Fruit fly (Drosophila melanogaster) whole organism, prepupa: ENCODE measurements around the gene CG42693.

Experiments used
- Blimp-1 ChIP-seq: fragments of 200-800 bp; sonication (Bioruptor generic); optimal IDR thresholded peaks from 3 replicates; lab custom pipeline; 2017; ENCODE audit warnings: missing biosample characterization, missing genetic modification characterization, mild to moderate bottlenecking, moderate library complexity, missing genetic modification reagents
- CG10631 ChIP-seq: fragments of 200-800 bp; sonication (Bioruptor generic); optimal IDR thresholded peaks from 2 replicates; lab custom pipeline; 2016; ENCODE audit warnings: missing biosample characterization, missing genetic modification characterization
- CG11294 ChIP-seq: fragments of 200-800 bp; sonication (Bioruptor generic); IDR thresholded peaks from 2 replicates; pipeline ENCODE4 v1.3.6; 2022; ENCODE audit warnings: missing biosample characterization, missing genetic modification characterization
- CG11762 ChIP-seq: fragments of 200-800 bp; sonication (Bioruptor generic); optimal IDR thresholded peaks from 3 replicates; lab custom pipeline; 2016; ENCODE audit warnings: missing biosample characterization, missing genetic modification characterization; ENCODE audit not compliant: insufficient read depth
- CG15336 ChIP-seq: fragments of 200-800 bp; sonication (Bioruptor generic); IDR thresholded peaks from 2 replicates; pipeline ENCODE4 v1.3.6; 2022; ENCODE audit warnings: missing biosample characterization, missing genetic modification characterization
- CG1621 ChIP-seq: fragments of 200-800 bp; sonication (Bioruptor generic); optimal IDR thresholded peaks from 3 replicates; lab custom pipeline; 2018; ENCODE audit warnings: missing biosample characterization, mild to moderate bottlenecking, missing genetic modification characterization
- CG16779 ChIP-seq: fragments of 200-800 bp; sonication (Bioruptor generic); optimal IDR thresholded peaks from 3 replicates; lab custom pipeline; 2017; ENCODE audit warnings: missing biosample characterization, mild to moderate bottlenecking, missing genetic modification characterization
- CG32006 ChIP-seq: fragments of 200-800 bp; sonication (Bioruptor generic); optimal IDR thresholded peaks from 3 replicates; lab custom pipeline; 2017; ENCODE audit warnings: missing biosample characterization, mild to moderate bottlenecking, missing genetic modification characterization
- CG34406 ChIP-seq: fragments of 200-800 bp; sonication (Bioruptor generic); optimal IDR thresholded peaks from 3 replicates; lab custom pipeline; 2016; ENCODE audit warnings: missing biosample characterization, missing genetic modification characterization
- CG3919 ChIP-seq: fragments of 200-800 bp; sonication (Bioruptor generic); optimal IDR thresholded peaks from 3 replicates; lab custom pipeline; 2016; ENCODE audit warnings: missing biosample characterization, missing genetic modification characterization
- CG4318 ChIP-seq: fragments of 200-800 bp; sonication (Bioruptor generic); optimal IDR thresholded peaks from 3 replicates; lab custom pipeline; 2017; ENCODE audit warnings: missing biosample characterization, mild to moderate bottlenecking, missing genetic modification characterization
- CG6163 ChIP-seq: fragments of 200-800 bp; sonication (Bioruptor generic); IDR thresholded peaks from 3 replicates; pipeline ENCODE4 v1.3.6; 2022; ENCODE audit warnings: missing biosample characterization, missing genetic modification characterization
- CG6808 ChIP-seq: fragments of 200-800 bp; sonication (Bioruptor generic); optimal IDR thresholded peaks from 3 replicates; lab custom pipeline; 2017; ENCODE audit warnings: missing biosample characterization, missing genetic modification characterization, mild to moderate bottlenecking, moderate library complexity, missing genetic modification reagents
- CG6854 ChIP-seq: fragments of 200-800 bp; sonication (Bioruptor generic); optimal IDR thresholded peaks from 2 replicates; lab custom pipeline; 2017; ENCODE audit warnings: missing biosample characterization, mild to moderate bottlenecking, missing genetic modification characterization
- CG7368 ChIP-seq: fragments of 200-800 bp; sonication (Bioruptor generic); optimal IDR thresholded peaks from 3 replicates; lab custom pipeline; 2016; ENCODE audit warnings: missing biosample characterization, missing genetic modification characterization
- CG8119 ChIP-seq: fragments of 200-800 bp; sonication (Bioruptor generic); IDR thresholded peaks from 3 replicates; pipeline ENCODE4 v1.3.6; 2022; ENCODE audit warnings: missing biosample characterization, missing genetic modification characterization
- CG9139 ChIP-seq: fragments of 200-800 bp; sonication (Bioruptor generic); optimal IDR thresholded peaks from 3 replicates; lab custom pipeline; 2017; ENCODE audit warnings: missing biosample characterization, mild to moderate bottlenecking, missing genetic modification characterization
- Eip75B ChIP-seq: fragments of 200-800 bp; sonication (Bioruptor generic); optimal IDR thresholded peaks from 3 replicates; lab custom pipeline; 2016; ENCODE audit warnings: missing biosample characterization, missing genetic modification characterization
- Eip78C ChIP-seq: fragments of 200-800 bp; sonication (Bioruptor generic); peaks from one replicate; lab custom pipeline; 2016; ENCODE audit warnings: missing biosample characterization, missing genetic modification characterization
- Ets96B ChIP-seq: fragments of 200-800 bp; optimal IDR thresholded peaks from 2 replicates; lab custom pipeline; 2019; ENCODE audit warnings: missing biosample characterization, mild to moderate bottlenecking, missing genetic modification characterization, moderate library complexity
- Gug ChIP-seq: fragments of 200-800 bp; sonication (Bioruptor generic); IDR thresholded peaks from 2 replicates; pipeline ENCODE4 v1.3.6; 2022; ENCODE audit warnings: missing biosample characterization, missing genetic modification characterization
- Hr38 ChIP-seq: sonication (Bioruptor generic); optimal IDR thresholded peaks from 2 replicates; lab custom pipeline; 2016; ENCODE audit warnings: missing biosample characterization, missing genetic modification characterization
- Hr39 ChIP-seq: fragments of 200-800 bp; sonication (Bioruptor generic); optimal IDR thresholded peaks from 2 replicates; lab custom pipeline; 2016; ENCODE audit warnings: missing biosample characterization, missing genetic modification characterization
- Hr4 ChIP-seq: fragments of 200-800 bp; sonication (Bioruptor generic); optimal IDR thresholded peaks from 3 replicates; lab custom pipeline; 2016; ENCODE audit warnings: missing biosample characterization, missing genetic modification characterization
- Met ChIP-seq: fragments of 200-800 bp; sonication (Bioruptor generic); optimal IDR thresholded peaks from 3 replicates; lab custom pipeline; 2016; ENCODE audit warnings: missing biosample characterization, missing genetic modification characterization
- Smox ChIP-seq: fragments of 200-800 bp; sonication (Bioruptor generic); optimal IDR thresholded peaks from 3 replicates; lab custom pipeline; 2016; ENCODE audit warnings: missing biosample characterization, missing genetic modification characterization
- Sox102F ChIP-seq: fragments of 200-800 bp; sonication (Bioruptor generic); optimal IDR thresholded peaks from 2 replicates; lab custom pipeline; 2016; ENCODE audit warnings: missing biosample characterization, mild to moderate bottlenecking, missing genetic modification characterization
- Sox15 ChIP-seq: fragments of 200-800 bp; sonication (Bioruptor generic); optimal IDR thresholded peaks from 3 replicates; lab custom pipeline; 2016; ENCODE audit warnings: missing biosample characterization, missing genetic modification characterization
- achi ChIP-seq: fragments of 200-800 bp; sonication (Bioruptor generic); optimal IDR thresholded peaks from 3 replicates; lab custom pipeline; 2016; ENCODE audit warnings: missing biosample characterization, missing genetic modification characterization
- acj6 ChIP-seq: fragments of 200-800 bp; sonication (Bioruptor generic); optimal IDR thresholded peaks from 3 replicates; lab custom pipeline; 2016; ENCODE audit warnings: missing biosample characterization, missing genetic modification characterization
- cyc ChIP-seq: fragments of 200-800 bp; sonication (Bioruptor generic); optimal IDR thresholded peaks from 3 replicates; lab custom pipeline; 2016; ENCODE audit warnings: missing biosample characterization, missing genetic modification characterization
- dac ChIP-seq: fragments of 200-800 bp; sonication (Bioruptor generic); optimal IDR thresholded peaks from 2 replicates; lab custom pipeline; 2017; ENCODE audit warnings: missing biosample characterization, mild to moderate bottlenecking, missing genetic modification characterization
- dsx ChIP-seq: fragments of 200-800 bp; optimal IDR thresholded peaks from 3 replicates; lab custom pipeline; 2019; ENCODE audit warnings: missing biosample characterization, mild to moderate bottlenecking, missing genetic modification characterization, moderate library complexity; ENCODE audit not compliant: poor library complexity, severe bottlenecking
- eg ChIP-seq: fragments of 200-800 bp; sonication (Bioruptor generic); IDR thresholded peaks from 3 replicates; pipeline ENCODE4 v1.3.6; 2022; ENCODE audit warnings: missing biosample characterization, missing genetic modification characterization
- esn ChIP-seq: fragments of 200-800 bp; sonication (Bioruptor generic); optimal IDR thresholded peaks from 2 replicates; lab custom pipeline; 2016; ENCODE audit warnings: missing biosample characterization, mild to moderate bottlenecking, missing genetic modification characterization, moderate library complexity
- fd59A ChIP-seq: fragments of 200-800 bp; sonication (Bioruptor generic); optimal IDR thresholded peaks from 2 replicates; lab custom pipeline; 2017; ENCODE audit warnings: missing biosample characterization, mild to moderate bottlenecking, missing genetic modification characterization, missing genetic modification reagents
- fkh ChIP-seq: fragments of 200-800 bp; sonication (Bioruptor generic); optimal IDR thresholded peaks from 3 replicates; lab custom pipeline; 2017; ENCODE audit warnings: missing biosample characterization, mild to moderate bottlenecking, missing genetic modification characterization, moderate library complexity
- lz ChIP-seq: fragments of 200-800 bp; sonication (Bioruptor generic); optimal IDR thresholded peaks from 3 replicates; lab custom pipeline; 2016; ENCODE audit warnings: missing biosample characterization, missing genetic modification characterization
- net ChIP-seq: fragments of 200-800 bp; sonication (Bioruptor generic); optimal IDR thresholded peaks from 3 replicates; lab custom pipeline; 2016; ENCODE audit warnings: missing biosample characterization, missing genetic modification characterization
- salr ChIP-seq, 2 experiments: fragments of 200-800 bp; sonication (Bioruptor generic); optimal IDR thresholded peaks; 3 replicates each; lab custom pipeline; 2016 to 2018; ENCODE audit warnings: missing biosample characterization in 2 of 2, missing genetic modification characterization in 2 of 2, mild to moderate bottlenecking in 1 of 2
- svp ChIP-seq: fragments of 200-800 bp; sonication (Bioruptor generic); peaks from one replicate; lab custom pipeline; 2016; ENCODE audit warnings: missing biosample characterization, missing genetic modification characterization
- topi ChIP-seq: fragments of 200-800 bp; sonication (Bioruptor generic); optimal IDR thresholded peaks from 3 replicates; lab custom pipeline; 2016; ENCODE audit warnings: missing biosample characterization, missing genetic modification characterization
- vri ChIP-seq: fragments of 200-800 bp; sonication (Bioruptor generic); optimal IDR thresholded peaks from 3 replicates; lab custom pipeline; 2016; ENCODE audit warnings: missing biosample characterization, mild to moderate bottlenecking, missing genetic modification characterization

The CG42693 gene

DNA sequence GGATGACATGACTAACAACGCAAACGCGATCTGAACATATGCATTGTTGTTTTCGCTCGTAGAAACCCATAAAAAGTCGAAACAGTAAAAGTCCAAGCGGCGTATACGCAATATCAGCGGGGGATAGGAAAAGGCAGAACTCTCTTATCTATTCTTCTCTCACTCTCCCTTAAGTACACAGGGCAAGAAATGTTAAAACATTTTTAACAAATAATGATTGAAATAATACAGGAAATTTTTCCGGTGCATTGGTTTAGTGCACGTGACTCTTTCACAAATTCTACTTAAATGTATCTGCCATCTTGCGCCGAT, 7.5 kb upstream of the CG42693 start (continued):
- TF ChIP-seq CG6808 (no peak), CG9139 (GFP tag; lab: Kevin White, UChicago) (no peak), CG4318 (GFP tag; lab: Kevin White, UChicago) (no peak), CG6854 (GFP tag; lab: Kevin White, UChicago) (no peak), Hr38 (GFP tag; lab: Kevin White, UChicago) (no peak), CG3919 (GFP tag; lab: Kevin White, UChicago) (no peak), CG7368 (GFP tag; lab: Kevin White, UChicago) (no peak), CG11762 (no peak), eg (GFP tag; lab: Robert Waterston, UW) (0 out of 3 replicates have a peak, but pooled peaks have one; percentile 27), acj6 (GFP tag; lab: Kevin White, UChicago) (no peak), vri (GFP tag; lab: Kevin White, UChicago) (no peak), svp (GFP tag; lab: Kevin White, UChicago) (peak; percentile 77), dac (GFP tag; lab: Kevin White, UChicago) (no peak), CG32006 (GFP tag; lab: Kevin White, UChicago) (no peak), CG6163 (peak; percentile 12; the same call in 1 of the 3 replicates), net (peak; percentile 36), fd59A (GFP tag; lab: Kevin White, UChicago) (no peak), Eip75B (GFP tag; lab: Kevin White, UChicago) (no peak), esn (GFP tag; lab: Kevin White, UChicago) (no peak), Eip78C (peak; percentile 61), Sox15 (GFP tag; lab: Kevin White, UChicago) (no peak)
- TF ChIP-seq, all 60 proteins: peak for 13

dm6 chr3R:31714876-31715712, 7.0 kb upstream of the CG42693 start:
- TF ChIP-seq CG8119 (GFP tag; lab: Robert Waterston, UW): 0 out of 3 replicates have a peak, but pooled peaks have one; percentile 27
- peak; percentile 23 for TF ChIP-seq dsx (GFP tag; lab: Kevin White, UChicago)
- no peak for TF ChIP-seq Gug (GFP tag; lab: Robert Waterston, UW)
- peak; percentile 69 for TF ChIP-seq Eip78C
- 0 out of 3 replicates have a peak, but pooled peaks have one; percentile 20 for TF ChIP-seq CG6163
- TF ChIP-seq eg (GFP tag; lab: Robert Waterston, UW): peak; percentile 28; the same call in 1 of the 3 replicates
- peak; percentile 23 for TF ChIP-seq CG32006 (GFP tag; lab: Kevin White, UChicago)
- no peak for TF ChIP-seq Hr38 (GFP tag; lab: Kevin White, UChicago)

dm6 chr3R:31713306-31714123, 5.4 kb upstream of the CG42693 start, which contains the start of gene ttk:
Gene ttk, plus strand, starts transcription at chr3R:31713867.
- TF ChIP-seq CG16779 (tag; lab: Kevin White, UChicago) (no peak), Met (GFP tag; lab: Kevin White, UChicago) (peak; percentile 22), lz (GFP tag; lab: Kevin White, UChicago) (no peak), Sox102F (GFP tag; lab: Kevin White, UChicago) (peak; percentile 63), CG1621 (tag; lab: Kevin White, UChicago) (peak; percentile 36), Hr4 (GFP tag; lab: Kevin White, UChicago) (no peak), fkh (peak; percentile 13), CG15336 (GFP tag; lab: Robert Waterston, UW) (no peak; the same call in 1 of the 2 replicates), eg (GFP tag; lab: Robert Waterston, UW) (peak; percentile 17; the same call in 1 of the 3 replicates), CG6808 (peak; percentile 20), cyc (GFP tag; lab: Kevin White, UChicago) (no peak), CG9139 (GFP tag; lab: Kevin White, UChicago) (peak; percentile 56), svp (GFP tag; lab: Kevin White, UChicago) (peak; percentile 100), CG7368 (GFP tag; lab: Kevin White, UChicago) (no peak), salr (GFP tag; optimal IDR thresholded peaks at IDR 0.05; lab: Kevin White, UChicago) (no peak), Eip78C (peak; percentile 77), achi (GFP tag; lab: Kevin White, UChicago) (no peak), Blimp-1 (GFP tag; lab: Kevin White, UChicago) (peak; percentile 12), CG8119 (GFP tag; lab: Robert Waterston, UW) (no peak), CG11294 (GFP tag; lab: Robert Waterston, UW) (no peak), CG10631 (GFP tag; lab: Kevin White, UChicago) (no peak), Hr39 (no peak), CG34406 (GFP tag; lab: Kevin White, UChicago) (no peak), vri (GFP tag; lab: Kevin White, UChicago) (peak; percentile 100), topi (GFP tag; lab: Kevin White, UChicago) (peak; percentile 2), Eip75B (GFP tag; lab: Kevin White, UChicago) (peak; percentile 75), CG6163 (peak; percentile 49; the same call in 2 of the 3 replicates), Ets96B (tag; lab: Kevin White, UChicago) (no peak), Smox (peak; percentile 9)
